Fruit fly (Drosophila melanogaster) whole organism, embryonic: ENCODE data around the gene Tsen2.

Experiments used
- CG10147 ChIP-seq: fragments of 200-800 bp; sonication (Bioruptor generic); optimal IDR thresholded peaks from 2 replicates; lab custom pipeline; 2019; ENCODE audit warnings: missing biosample characterization, mild to moderate bottlenecking, missing genetic modification characterization, moderate library complexity
- CG11695 ChIP-seq: fragments of 200-800 bp; sonication (Bioruptor generic); IDR thresholded peaks from 3 replicates; pipeline ENCODE4 v1.3.6; 2022; ENCODE audit warnings: missing biosample characterization, missing genetic modification characterization
- CG12236 ChIP-seq: fragments of 200-800 bp; sonication (Bioruptor generic); optimal IDR thresholded peaks from 2 replicates; lab custom pipeline; 2016; ENCODE audit warnings: missing biosample characterization, missing genetic modification characterization
- CG1233 ChIP-seq: fragments of 200-800 bp; sonication (Bioruptor generic); optimal IDR thresholded peaks from 4 replicates; lab custom pipeline; 2018; ENCODE audit warnings: missing biosample characterization, mild to moderate bottlenecking, missing genetic modification characterization
- CG12659 ChIP-seq: fragments of 200-800 bp; sonication (Bioruptor generic); optimal IDR thresholded peaks from 3 replicates; lab custom pipeline; 2017; ENCODE audit warnings: mild to moderate bottlenecking, missing biosample characterization, missing genetic modification reagents, missing genetic modification characterization
- CG12769 ChIP-seq: fragments of 200-800 bp; sonication (Bioruptor generic); optimal IDR thresholded peaks from 2 replicates; lab custom pipeline; 2019; ENCODE audit warnings: missing biosample characterization, mild to moderate bottlenecking, missing genetic modification characterization, moderate library complexity
- CG13123 ChIP-seq: fragments of 200-800 bp; sonication (Bioruptor generic); optimal IDR thresholded peaks from 2 replicates; lab custom pipeline; 2016; ENCODE audit warnings: missing biosample characterization, missing genetic modification characterization
- CG13287 ChIP-seq: fragments of 200-800 bp; sonication (Bioruptor generic); IDR thresholded peaks from 2 replicates; pipeline ENCODE4 v1.3.6; 2022; ENCODE audit warnings: missing biosample characterization, missing genetic modification characterization; ENCODE audit not compliant: partially characterized antibody
- CG13296 ChIP-seq: fragments of 200-800 bp; sonication (Bioruptor generic); optimal IDR thresholded peaks from 3 replicates; lab custom pipeline; 2018; ENCODE audit warnings: missing biosample characterization, mild to moderate bottlenecking, missing genetic modification characterization
- CG14050 ChIP-seq: fragments of 200-800 bp; sonication (Bioruptor generic); IDR thresholded peaks from 3 replicates; pipeline ENCODE4 v1.3.6; 2022; ENCODE audit warnings: missing biosample characterization, missing genetic modification characterization
- CG14860 ChIP-seq: fragments of 200-800 bp; sonication (Bioruptor generic); IDR thresholded peaks from 3 replicates; pipeline ENCODE4 v1.3.6; 2022; ENCODE audit warnings: missing biosample characterization, missing genetic modification characterization; ENCODE audit not compliant: partially characterized antibody
- CG14965 ChIP-seq: fragments of 200-800 bp; sonication (Bioruptor generic); optimal IDR thresholded peaks from 2 replicates; lab custom pipeline; 2016; ENCODE audit warnings: missing biosample characterization, missing genetic modification characterization, borderline replicate concordance
- CG1603 ChIP-seq: fragments of 200-800 bp; sonication (Bioruptor generic); optimal IDR thresholded peaks from 2 replicates; lab custom pipeline; 2019; ENCODE audit warnings: missing biosample characterization, mild to moderate bottlenecking, missing genetic modification characterization, moderate library complexity
- CG16779 ChIP-seq: fragments of 200-800 bp; sonication (Bioruptor generic); IDR thresholded peaks from 2 replicates; pipeline ENCODE4 v1.3.6; 2022; ENCODE audit warnings: missing biosample characterization, missing genetic modification characterization
- CG16813 ChIP-seq: fragments of 200-800 bp; sonication (Bioruptor generic); IDR thresholded peaks from 3 replicates; pipeline ENCODE4 v1.3.6; 2022; ENCODE audit warnings: missing biosample characterization, missing genetic modification characterization; ENCODE audit not compliant: partially characterized antibody
- CG17359 ChIP-seq: fragments of 200-800 bp; sonication (Bioruptor generic); optimal IDR thresholded peaks from 3 replicates; lab custom pipeline; 2018; ENCODE audit warnings: missing biosample characterization, mild to moderate bottlenecking, missing genetic modification characterization, moderate library complexity
- CG2120 ChIP-seq: fragments of 200-800 bp; sonication (Bioruptor generic); optimal IDR thresholded peaks from 3 replicates; lab custom pipeline; 2016; ENCODE audit warnings: missing biosample characterization, missing genetic modification characterization
- CG33213 ChIP-seq: fragments of 200-800 bp; sonication (Bioruptor generic); optimal IDR thresholded peaks from 3 replicates; lab custom pipeline; 2016; ENCODE audit warnings: missing biosample characterization, missing genetic modification characterization
- CG34422 ChIP-seq: fragments of 200-800 bp; sonication (Bioruptor generic); IDR thresholded peaks from 3 replicates; pipeline ENCODE4 v1.3.6; 2022; ENCODE audit warnings: missing biosample characterization, missing genetic modification characterization
- CG3726 ChIP-seq: fragments of 200-800 bp; sonication (Bioruptor generic); IDR thresholded peaks from 3 replicates; pipeline ENCODE4, ENCODE4 v1.3.6; 2022; ENCODE audit warnings: missing biosample characterization, missing genetic modification characterization
- CG3847 ChIP-seq: fragments of 200-800 bp; sonication (Bioruptor generic); IDR thresholded peaks from 2 replicates; pipeline ENCODE4 v1.3.6; 2022; ENCODE audit warnings: missing biosample characterization, missing genetic modification characterization
- CG6175 ChIP-seq: fragments of 200-800 bp; sonication (Bioruptor generic); IDR thresholded peaks from 3 replicates; pipeline ENCODE4 v1.3.6; 2022; ENCODE audit warnings: missing biosample characterization, missing genetic modification characterization
- CG6791 ChIP-seq: fragments of 200-800 bp; sonication (Bioruptor generic); IDR thresholded peaks from 3 replicates; pipeline ENCODE4 v1.3.6; 2022; ENCODE audit warnings: missing biosample characterization, missing genetic modification characterization; ENCODE audit not compliant: partially characterized antibody
- CG7357 ChIP-seq: fragments of 200-800 bp; sonication (Bioruptor generic); IDR thresholded peaks from 3 replicates; pipeline ENCODE4 v1.3.6; 2022; ENCODE audit warnings: missing biosample characterization, missing genetic modification characterization
- Camta ChIP-seq: fragments of 200-800 bp; sonication (Bioruptor generic); optimal IDR thresholded peaks from 2 replicates; lab custom pipeline; 2016; ENCODE audit warnings: missing biosample characterization, missing genetic modification characterization
- Dp ChIP-seq: fragments of 200-800 bp; sonication (Bioruptor generic); optimal IDR thresholded peaks from 2 replicates; lab custom pipeline; 2018; ENCODE audit warnings: missing biosample characterization, mild to moderate bottlenecking, missing genetic modification characterization, moderate library complexity
- Drgx ChIP-seq: fragments of 200-800 bp; sonication (Bioruptor generic); IDR thresholded peaks from 2 replicates; pipeline ENCODE4 v1.3.6; 2022; ENCODE audit warnings: missing biosample characterization, missing genetic modification characterization
- Ets65A ChIP-seq: fragments of 200-800 bp; sonication (Bioruptor generic); peaks from one replicate; lab custom pipeline; 2016; ENCODE audit warnings: missing biosample characterization, missing genetic modification characterization
- Fer2 ChIP-seq: fragments of 200-800 bp; sonication (Bioruptor generic); optimal IDR thresholded peaks from 2 replicates; lab custom pipeline; 2018; ENCODE audit warnings: missing biosample characterization, mild to moderate bottlenecking, missing genetic modification characterization, moderate library complexity
- HLH54F ChIP-seq: fragments of 200-800 bp; sonication (Bioruptor generic); optimal IDR thresholded peaks from 3 replicates; lab custom pipeline; 2016; ENCODE audit warnings: missing biosample characterization, missing genetic modification characterization
- Hey ChIP-seq: fragments of 200-800 bp; sonication (Bioruptor generic); optimal IDR thresholded peaks from 3 replicates; lab custom pipeline; 2018; ENCODE audit warnings: missing biosample characterization, mild to moderate bottlenecking, missing genetic modification characterization
- MESR4 ChIP-seq: fragments of 200-800 bp; sonication (Bioruptor generic); optimal IDR thresholded peaks from 2 replicates; lab custom pipeline; 2018; ENCODE audit warnings: missing biosample characterization, mild to moderate bottlenecking, missing genetic modification characterization, moderate library complexity
- Neu2 ChIP-seq: fragments of 200-800 bp; sonication (Bioruptor generic); optimal IDR thresholded peaks from 3 replicates; lab custom pipeline; 2016; ENCODE audit warnings: missing biosample characterization, missing genetic modification characterization, borderline replicate concordance
- Nf-YA ChIP-seq: fragments of 200-800 bp; sonication (Bioruptor generic); IDR thresholded peaks from 2 replicates; pipeline ENCODE4 v1.3.6; 2022; ENCODE audit warnings: missing biosample characterization, missing genetic modification characterization
- Nf-YC ChIP-seq: fragments of 200-800 bp; optimal IDR thresholded peaks from 3 replicates; lab custom pipeline; 2019; ENCODE audit warnings: missing biosample characterization, mild to moderate bottlenecking, missing genetic modification characterization, moderate library complexity
- PHDP ChIP-seq: fragments of 200-800 bp; sonication (Bioruptor generic); optimal IDR thresholded peaks from 3 replicates; lab custom pipeline; 2018; ENCODE audit warnings: missing biosample characterization, mild to moderate bottlenecking, missing genetic modification characterization, moderate library complexity
- Ptx1 ChIP-seq: fragments of 200-800 bp; sonication (Bioruptor generic); IDR thresholded peaks from 2 replicates; pipeline ENCODE4 v1.3.6; 2022; ENCODE audit warnings: missing biosample characterization, missing genetic modification characterization
- Ravus ChIP-seq: fragments of 200-800 bp; sonication (Bioruptor generic); IDR thresholded peaks from 2 replicates; pipeline ENCODE4 v1.3.6; 2022; ENCODE audit warnings: missing biosample characterization, missing genetic modification characterization
- Sry-δ ChIP-seq: fragments of 200-800 bp; sonication (Bioruptor generic); optimal IDR thresholded peaks from 2 replicates; lab custom pipeline; 2016; ENCODE audit warnings: missing biosample characterization, missing genetic modification characterization
- Xrp1 ChIP-seq: fragments of 200-800 bp; sonication (Bioruptor generic); IDR thresholded peaks from 2 replicates; pipeline ENCODE4 v1.3.6; 2022; ENCODE audit warnings: missing biosample characterization, missing genetic modification characterization
- chm ChIP-seq: fragments of 200-800 bp; sonication (Bioruptor generic); IDR thresholded peaks from 2 replicates; pipeline ENCODE4 v1.3.6; 2022; ENCODE audit warnings: missing biosample characterization, missing genetic modification characterization
- dan ChIP-seq: fragments of 200-800 bp; sonication (Bioruptor generic); IDR thresholded peaks from 2 replicates; pipeline ENCODE4 v1.3.6; 2022; ENCODE audit warnings: missing biosample characterization, missing genetic modification characterization
- nau ChIP-seq: fragments of 200-800 bp; sonication (Bioruptor generic); optimal IDR thresholded peaks from 3 replicates; lab custom pipeline; 2017; ENCODE audit warnings: missing biosample characterization, mild to moderate bottlenecking, missing genetic modification characterization, missing genetic modification reagents
- sens ChIP-seq: fragments of 200-800 bp; sonication (Bioruptor generic); peaks from one replicate; lab custom pipeline; 2016; ENCODE audit warnings: missing biosample characterization, missing genetic modification characterization
- sima ChIP-seq: fragments of 200-800 bp; sonication (Bioruptor generic); optimal IDR thresholded peaks from 2 replicates; lab custom pipeline; 2016; ENCODE audit warnings: missing biosample characterization, missing genetic modification characterization
- sisA ChIP-seq: fragments of 200-800 bp; sonication (Bioruptor generic); IDR thresholded peaks from 2 replicates; pipeline ENCODE4 v1.3.6; 2022; ENCODE audit warnings: missing biosample characterization, missing genetic modification characterization
- so ChIP-seq: fragments of 200-800 bp; sonication (Bioruptor generic); IDR thresholded peaks from 3 replicates; pipeline ENCODE4 v1.3.6; 2022; ENCODE audit warnings: missing biosample characterization, missing genetic modification characterization
- ssp ChIP-seq: fragments of 200-800 bp; sonication (Bioruptor generic); IDR thresholded peaks from 2 replicates; pipeline ENCODE4 v1.3.6; 2022; ENCODE audit warnings: missing biosample characterization, missing genetic modification characterization
- stwl ChIP-seq: fragments of 200-800 bp; sonication (Bioruptor generic); optimal IDR thresholded peaks from 3 replicates; lab custom pipeline; 2018; ENCODE audit warnings: missing biosample characterization, mild to moderate bottlenecking, missing genetic modification characterization, moderate library complexity
- vvl ChIP-seq: fragments of 200-800 bp; sonication (Bioruptor generic); IDR thresholded peaks from 2 replicates; pipeline ENCODE4 v1.3.6; 2022; ENCODE audit warnings: missing biosample characterization, missing genetic modification characterization
- zfh2 ChIP-seq: fragments of 200-800 bp; sonication (Bioruptor generic); optimal IDR thresholded peaks from 2 replicates; lab custom pipeline; 2016; ENCODE audit warnings: missing biosample characterization, missing genetic modification characterization

Gene Tsen2

DNA sequence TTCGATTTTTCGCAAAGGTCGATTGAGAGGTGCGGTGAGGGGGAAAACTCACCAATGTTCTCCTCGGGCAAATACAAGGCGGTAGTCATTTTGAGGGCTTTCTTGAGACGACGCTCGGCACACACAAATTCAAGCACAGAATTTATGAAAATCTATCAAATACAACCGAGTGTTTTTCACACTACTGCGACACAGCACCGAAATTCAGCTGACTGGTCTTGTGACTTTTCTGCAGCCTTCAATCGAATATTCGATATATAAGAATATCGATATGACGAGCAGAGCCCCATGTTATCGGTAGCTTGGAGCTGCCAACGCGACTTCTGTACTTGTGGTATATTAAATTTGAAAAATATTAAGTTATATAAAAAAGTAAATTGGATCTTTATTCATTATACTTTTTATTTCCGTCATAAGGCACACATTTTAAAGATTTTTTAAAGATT lies 2.0 kb upstream of the Tsen2 start, which contains the start of gene VhaSFD (continued):
- TF ChIP-seq Ptx1 (GFP tag; lab: Robert Waterston, UW), result no peak
- TF ChIP-seq sisA, result no peak
- TF ChIP-seq Dp, result peak; percentile 71
- TF ChIP-seq CG10147 (GFP tag; lab: Kevin White, UChicago), result peak; percentile 19
- TF ChIP-seq CG7357 (GFP tag; lab: Robert Waterston, UW), result no peak
- TF ChIP-seq sens (GFP tag; lab: Kevin White, UChicago), result peak; percentile 74
- no peak for TF ChIP-seq dan (GFP tag; lab: Robert Waterston, UW)
- peak; percentile 71; the same call in 1 of the 3 replicates for TF ChIP-seq CG34422 (GFP tag; lab: Robert Waterston, UW)
- peak; percentile 66 for TF ChIP-seq CG16813 (GFP tag; lab: Robert Waterston, UW)
- TF ChIP-seq sima, result no peak
- peak; percentile 36 for TF ChIP-seq Nf-YC (tag; lab: Kevin White, UChicago)
- TF ChIP-seq CG12659 (GFP tag; lab: Kevin White, UChicago), result peak; percentile 63
- no peak for TF ChIP-seq CG14050
- no peak for TF ChIP-seq CG13123 (GFP tag; lab: Kevin White, UChicago)
- no peak for TF ChIP-seq Camta (GFP tag; lab: Kevin White, UChicago)
- peak; percentile 0 for TF ChIP-seq PHDP
- no peak for TF ChIP-seq Ravus
- peak; percentile 48 for TF ChIP-seq CG1603 (tag; lab: Kevin White, UChicago)
- TF ChIP-seq Hey (tag; lab: Kevin White, UChicago), result no peak
- no peak for TF ChIP-seq HLH54F (GFP tag; lab: Kevin White, UChicago)
- TF ChIP-seq Ets65A (GFP tag; lab: Kevin White, UChicago), result no peak
- peak; percentile 40; the same call in 1 of the 2 replicates for TF ChIP-seq CG3847 (GFP tag; lab: Robert Waterston, UW)
- TF ChIP-seq CG12236, result no peak
- TF ChIP-seq CG6175 (GFP tag; lab: Robert Waterston, UW), result no peak
- TF ChIP-seq CG12769 (tag; lab: Kevin White, UChicago), result no peak
- no peak for TF ChIP-seq zfh2
- TF ChIP-seq chm (GFP tag; lab: Robert Waterston, UW), result peak; percentile 63; the same call in 1 of the 2 replicates
- no peak for TF ChIP-seq Neu2 (GFP tag; lab: Kevin White, UChicago)
- TF ChIP-seq Xrp1, result no peak
- TF ChIP-seq Sry-δ (GFP tag; lab: Kevin White, UChicago), result peak; percentile 23
- TF ChIP-seq CG17359 (tag; lab: Kevin White, UChicago), result peak; percentile 16
- TF ChIP-seq CG11695 (GFP tag; lab: Robert Waterston, UW), result no peak
- 0 out of 2 replicates have a peak, but pooled peaks have one; percentile 48 for TF ChIP-seq vvl (GFP tag; lab: Robert Waterston, UW)
- TF ChIP-seq Drgx, result peak; percentile 38; the same call in 1 of the 2 replicates
- no peak for TF ChIP-seq CG16779 (GFP tag; lab: Robert Waterston, UW)
- peak; percentile 83 for TF ChIP-seq CG13287 (GFP tag; lab: Robert Waterston, UW)
- no peak for TF ChIP-seq nau (GFP tag; lab: Kevin White, UChicago)
- TF ChIP-seq CG1233 (GFP tag; lab: Kevin White, UChicago), result peak; percentile 5
- no peak for TF ChIP-seq Nf-YA
- TF ChIP-seq MESR4, result peak; percentile 100
- TF ChIP-seq CG3726, result no peak
- no peak for TF ChIP-seq CG14965 (GFP tag; lab: Kevin White, UChicago)
- TF ChIP-seq CG13296 (GFP tag; lab: Kevin White, UChicago), result peak; percentile 23
- TF ChIP-seq CG6791 (GFP tag; lab: Robert Waterston, UW), result peak; percentile 79
- TF ChIP-seq stwl (tag; lab: Kevin White, UChicago), result peak; percentile 84
- TF ChIP-seq CG14860, result peak; percentile 47; the same call in 2 of the 3 replicates
- TF ChIP-seq Fer2, result peak; percentile 10
- TF ChIP-seq ssp (GFP tag; lab: Robert Waterston, UW), result no peak
- TF ChIP-seq CG2120 (GFP tag; lab: Kevin White, UChicago), result peak; percentile 19
- no peak for TF ChIP-seq CG33213
- TF ChIP-seq so, result 0 out of 3 replicates have a peak, but pooled peaks have one; percentile 22
